ENCODE assay signal across 7 worm cellular contexts in genomic region chrIII:6141532-6141931, ce11.
TF ChIP-seq lines count a peak whose summit lies in the region.

No protein-coding gene starts in this region.

TF ChIP-seq in whole organism, L1 larva, 84 proteins besides CTCF, POLR2A, EP300 and RAD21 (continues in another document):
- TF ChIP-seq fkh-8 (tag; optimal IDR thresholded peaks at IDR 0.05; lab: Kevin White, UChicago) (no peak), ama-1 (optimal IDR thresholded peaks at IDR 0.05; lab: Kevin White, UChicago) (no peak), ceh-82 (tag; optimal IDR thresholded peaks at IDR 0.05; lab: Kevin White, UChicago) (no peak), fkh-10 (GFP tag; optimal IDR thresholded peaks at IDR 0.05; lab: Kevin White, UChicago) (peak; percentile 50), snu-23 (GFP tag; optimal IDR thresholded peaks at IDR 0.05; lab: Kevin White, UChicago) (peak; percentile 10), pag-3 (tag; optimal IDR thresholded peaks at IDR 0.05; lab: Kevin White, UChicago; ENCODE audit: borderline replicate concordance, insufficient read depth) (no peak), zip-4 (GFP tag; optimal IDR thresholded peaks at IDR 0.05; lab: Kevin White, UChicago) (no peak), nhr-12 (tag; optimal IDR thresholded peaks at IDR 0.05; lab: Kevin White, UChicago) (no peak), tlp-1 (tag; optimal IDR thresholded peaks at IDR 0.05; lab: Kevin White, UChicago) (no peak), lin-14 (GFP tag; optimal IDR thresholded peaks at IDR 0.05; lab: Kevin White, UChicago) (peak; percentile 79), ceh-90 (tag; optimal IDR thresholded peaks at IDR 0.05; lab: Kevin White, UChicago) (no peak), Y116A8C.19 (tag; optimal IDR thresholded peaks at IDR 0.05; lab: Kevin White, UChicago; ENCODE audit: borderline replicate concordance) (no peak), unc-62 (GFP tag; optimal IDR thresholded peaks at IDR 0.05; lab: Kevin White, UChicago) (no peak)

TF ChIP-seq in whole organism, L2 larva, 48 proteins besides CTCF, POLR2A, EP300 and RAD21:
- peak; percentile 20 for TF ChIP-seq nhr-129 (tag; optimal IDR thresholded peaks at IDR 0.05; lab: Kevin White, UChicago)
- TF ChIP-seq lsy-2 (tag; optimal IDR thresholded peaks at IDR 0.05; lab: Kevin White, UChicago): peak in 1 of 2 experiments; percentile 46
- TF ChIP-seq alr-1 (tag; optimal IDR thresholded peaks at IDR 0.05; lab: Kevin White, UChicago): no peak
- TF ChIP-seq lin-39 (tag; optimal IDR thresholded peaks at IDR 0.05; lab: Kevin White, UChicago): no peak
- TF ChIP-seq crh-2 (tag; optimal IDR thresholded peaks at IDR 0.05; lab: Kevin White, UChicago): peak; percentile 34
- TF ChIP-seq C34F6.9 (tag; optimal IDR thresholded peaks at IDR 0.05; lab: Kevin White, UChicago): peak; percentile 54
- TF ChIP-seq nhr-10 (tag; optimal IDR thresholded peaks at IDR 0.05; lab: Kevin White, UChicago): no peak

TF ChIP-seq in whole organism, L3 larva, 47 proteins besides CTCF, POLR2A, EP300 and RAD21:
- TF ChIP-seq jun-1 (tag; optimal IDR thresholded peaks at IDR 0.05; lab: Kevin White, UChicago) (peak; percentile 10), elt-3 (tag; optimal IDR thresholded peaks at IDR 0.05; lab: Kevin White, UChicago) (no peak), nfya-1 (tag; optimal IDR thresholded peaks at IDR 0.05; lab: Kevin White, UChicago; ENCODE audit: insufficient read depth) (peak; percentile 55), nhr-67 (tag; optimal IDR thresholded peaks at IDR 0.05; lab: Kevin White, UChicago) (no peak), lin-39 (tag; optimal IDR thresholded peaks at IDR 0.05; lab: Kevin White, UChicago) (peak; percentile 30), elt-1 (tag; optimal IDR thresholded peaks at IDR 0.05; lab: Kevin White, UChicago) (peak; percentile 29), mml-1 (tag; optimal IDR thresholded peaks at IDR 0.05; lab: Kevin White, UChicago) (no peak)

TF ChIP-seq in whole organism, L4 larva, 104 proteins besides CTCF, POLR2A, EP300 and RAD21:
- peak; percentile 48 for TF ChIP-seq fkh-10 (GFP tag; optimal IDR thresholded peaks at IDR 0.05; lab: Kevin White, UChicago)
- TF ChIP-seq F49E8.2 (tag; optimal IDR thresholded peaks at IDR 0.05; lab: Kevin White, UChicago; ENCODE audit: borderline replicate concordance): no peak
- peak in 1 of 2 experiments; percentile 33 for TF ChIP-seq lsy-2 (tag; optimal IDR thresholded peaks at IDR 0.05; lab: Kevin White, UChicago)
- TF ChIP-seq aha-1 (tag; lab: Kevin White, UChicago): peak; percentile 99
- TF ChIP-seq nhr-41 (GFP tag; IDR thresholded peaks at IDR 0.05; lab: Robert Waterston, UW): no peak
- TF ChIP-seq ZK337.2 (GFP tag; IDR thresholded peaks at IDR 0.05; lab: Robert Waterston, UW): no peak
- no peak for TF ChIP-seq daf-12 (tag; optimal IDR thresholded peaks at IDR 0.05; lab: Kevin White, UChicago)
- peak; percentile 37; the same call in 1 of the 2 replicates for TF ChIP-seq ceh-20 (GFP tag; IDR thresholded peaks at IDR 0.05; lab: Robert Waterston, UW)
- no peak for TF ChIP-seq lin-13 (GFP tag; optimal IDR thresholded peaks at IDR 0.05; lab: Kevin White, UChicago)
- no peak for TF ChIP-seq ceh-82 (tag; optimal IDR thresholded peaks at IDR 0.05; lab: Kevin White, UChicago)
- no peak for TF ChIP-seq dmd-8 (GFP tag; IDR thresholded peaks at IDR 0.05; lab: Robert Waterston, UW)
- TF ChIP-seq pha-4 (GFP tag; IDR thresholded peaks at IDR 0.05; lab: Robert Waterston, UW): 0 out of 2 replicates have a peak, but pooled peaks have one; percentile 10
- no peak for TF ChIP-seq pha-4 (tag; optimal IDR thresholded peaks at IDR 0.05; lab: Kevin White, UChicago)
- TF ChIP-seq egl-43 (GFP tag; IDR thresholded peaks at IDR 0.05; lab: Robert Waterston, UW): no peak
- TF ChIP-seq lin-39 (tag; optimal IDR thresholded peaks at IDR 0.05; lab: Kevin White, UChicago): no peak
- peak in 1 of 2 experiments; percentile 2 for TF ChIP-seq unc-62 (GFP tag; optimal IDR thresholded peaks at IDR 0.05 in 1 of 2; lab: Kevin White, UChicago)
- no peak for TF ChIP-seq unc-62 (tag; optimal IDR thresholded peaks at IDR 0.05; lab: Kevin White, UChicago)

TF ChIP-seq in whole organism, early embryonic, 17 proteins besides CTCF, POLR2A, EP300 and RAD21:
- no peak for TF ChIP-seq pes-1 (GFP tag; IDR thresholded peaks at IDR 0.05; lab: Robert Waterston, UW)
- no peak for TF ChIP-seq scrt-1 (GFP tag; IDR thresholded peaks at IDR 0.05; lab: Robert Waterston, UW)
- no peak for TF ChIP-seq aly-1 (tag; optimal IDR thresholded peaks at IDR 0.05; lab: Kevin White, UChicago)
- TF ChIP-seq F13C5.2 (tag; optimal IDR thresholded peaks at IDR 0.05; lab: Kevin White, UChicago): peak; percentile 17

TF ChIP-seq in whole organism, late embryonic, 69 proteins besides CTCF, POLR2A, EP300 and RAD21:
- TF ChIP-seq unc-42 (tag; optimal IDR thresholded peaks at IDR 0.05; lab: Kevin White, UChicago): peak; percentile 7
- TF ChIP-seq K09A11.1 (tag; optimal IDR thresholded peaks at IDR 0.05; lab: Kevin White, UChicago; ENCODE audit: insufficient read depth): no peak
- TF ChIP-seq odd-2 (tag; optimal IDR thresholded peaks at IDR 0.05; lab: Kevin White, UChicago): no peak
- TF ChIP-seq tbx-2 (tag; optimal IDR thresholded peaks at IDR 0.05; lab: Kevin White, UChicago): no peak
- no peak for TF ChIP-seq fkh-10 (GFP tag; optimal IDR thresholded peaks at IDR 0.05; lab: Kevin White, UChicago)
- no peak; the same call in 1 of the 2 replicates for TF ChIP-seq unc-3 (GFP tag; conservative IDR thresholded peaks at IDR 0.05; lab: Robert Waterston, UW)
- peak; percentile 27 for TF ChIP-seq unc-3 (tag; optimal IDR thresholded peaks at IDR 0.05; lab: Kevin White, UChicago)
- TF ChIP-seq pros-1 (tag; optimal IDR thresholded peaks at IDR 0.05; lab: Kevin White, UChicago): no peak
- no peak for TF ChIP-seq Y22D7AL.16 (tag; optimal IDR thresholded peaks at IDR 0.05; lab: Kevin White, UChicago)
- TF ChIP-seq pag-3 (tag; optimal IDR thresholded peaks at IDR 0.05; lab: Kevin White, UChicago; ENCODE audit: borderline replicate concordance): no peak
- TF ChIP-seq K02D7.2 (tag; optimal IDR thresholded peaks at IDR 0.05; lab: Kevin White, UChicago): no peak
- no peak for TF ChIP-seq npax-4 (tag; optimal IDR thresholded peaks at IDR 0.05; lab: Kevin White, UChicago)
- TF ChIP-seq ztf-16 (tag; optimal IDR thresholded peaks at IDR 0.05; lab: Kevin White, UChicago): no peak

TF ChIP-seq in whole organism, young adult, 124 proteins besides CTCF, POLR2A, EP300 and RAD21:
- TF ChIP-seq attf-6 (GFP tag; IDR thresholded peaks at IDR 0.05; lab: Robert Waterston, UW) (no peak), B0019.2 (GFP tag; conservative IDR thresholded peaks at IDR 0.05; lab: Robert Waterston, UW) (0 out of 2 replicates have a peak, but pooled peaks have one; percentile 26), mcd-1 (GFP tag; IDR thresholded peaks at IDR 0.05; lab: Robert Waterston, UW) (0 out of 2 replicates have a peak, but pooled peaks have one; percentile 16), gei-17 (GFP tag; optimal IDR thresholded peaks at IDR 0.05; lab: Kevin White, UChicago) (no peak), pbrm-1 (GFP tag; IDR thresholded peaks at IDR 0.05; lab: Robert Waterston, UW) (0 out of 2 replicates have a peak, but pooled peaks have one; percentile 39), ekl-4 (GFP tag; IDR thresholded peaks at IDR 0.05; lab: Robert Waterston, UW) (0 out of 2 replicates have a peak, but pooled peaks have one; percentile 30), egrh-3 (GFP tag; IDR thresholded peaks at IDR 0.05; lab: Robert Waterston, UW) (0 out of 2 replicates have a peak, but pooled peaks have one; percentile 14)
